Worm (Caenorhabditis elegans): ENCODE measurements around the gene F59B2.15.

DNA sequence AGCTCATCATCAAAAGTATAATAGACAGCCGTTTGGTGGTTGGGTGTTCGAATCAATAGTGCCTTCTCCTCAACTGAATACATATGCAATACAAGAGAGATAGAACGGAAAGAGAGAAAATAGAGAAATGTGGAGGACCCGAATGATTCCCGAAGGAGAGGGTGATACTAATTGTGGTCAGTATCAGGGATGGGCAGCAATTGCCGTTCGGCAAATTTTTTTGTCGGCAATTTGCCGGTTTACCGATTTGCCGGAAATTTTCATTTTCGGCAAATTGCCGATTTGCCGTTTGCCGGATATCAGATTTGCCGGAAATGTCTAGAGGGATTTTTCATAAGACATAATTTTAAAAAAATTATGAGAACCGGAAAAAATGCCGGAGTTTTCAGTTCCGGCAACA, 9.9 kb upstream of the F59B2.15 start, which contains the start of gene F59B2.9:
- no peak for TF ChIP-seq lin-15B (tag; optimal IDR thresholded peaks at IDR 0.05)
- TF ChIP-seq zag-1 (tag; optimal IDR thresholded peaks at IDR 0.05), result no peak
- TF ChIP-seq sptf-1 (tag; optimal IDR thresholded peaks at IDR 0.05), result no peak
